Worm (Caenorhabditis elegans) whole organism, mixed stage, embryonic: Measurements from ENCODE around the gene ssp-36.

ENCODE experiments used
- ceh-43 ChIP-seq: fragments of 200-800 bp; sonication (Bioruptor generic); optimal IDR thresholded peaks from 2 replicates; lab custom pipeline; 2018; ENCODE audit warnings: mild to moderate bottlenecking, missing genetic modification characterization, moderate library complexity, missing compliant biosample characterization
- elt-3 ChIP-seq: fragments of 150-350 bp; optimal IDR thresholded peaks from 2 replicates; lab custom pipeline; 2014; ENCODE audit warnings: missing biosample characterization, missing genetic modification characterization
- nhr-28 ChIP-seq: fragments of 150-350 bp; optimal IDR thresholded peaks from 2 replicates; lab custom pipeline; 2014; ENCODE audit warnings: missing biosample characterization, missing genetic modification characterization
- sptf-1 ChIP-seq: sonication (generic microtip); optimal IDR thresholded peaks from 2 replicates; lab custom pipeline; 2017; ENCODE audit warnings: mild to moderate bottlenecking, missing genetic modification characterization, moderate library complexity, missing compliant biosample characterization
- unc-120 ChIP-seq: sonication (generic microtip); optimal IDR thresholded peaks from 2 replicates; lab custom pipeline; 2017; ENCODE audit warnings: missing genetic modification characterization, missing compliant biosample characterization; ENCODE audit not compliant: poor library complexity, severe bottlenecking
- unc-39 ChIP-seq: fragments of 150-350 bp; optimal IDR thresholded peaks from 2 replicates; lab custom pipeline; 2014; ENCODE audit warnings: missing biosample characterization, missing genetic modification characterization

ce11 chrIV:9723185-9723584 lies 43.0 kb downstream of the ssp-36 start:
- TF ChIP-seq unc-39 (tag; lab: Kevin White, UChicago) (no peak), unc-120 (tag; lab: Kevin White, UChicago) (no peak), nhr-28 (no peak), elt-3 (tag; lab: Kevin White, UChicago) (no peak), ceh-43 (GFP tag; lab: Kevin White, UChicago) (no peak), sptf-1 (tag; lab: Kevin White, UChicago) (no peak)
